Worm (Caenorhabditis elegans): ENCODE results near the gene glod-4.
A peak's percentile ranks its signal among the peaks of the same experiment; 100 is the strongest.

Gene glod-4

ce11 chrIII:4195306-4196008, 42.1 kb downstream of the glod-4 start (continued):
- TF ChIP-seq lim-7 (GFP tag; IDR thresholded peaks at IDR 0.05) (no peak), T20F7.1 (GFP tag; optimal IDR thresholded peaks at IDR 0.05) (peak; percentile 75), lin-15B (tag; optimal IDR thresholded peaks at IDR 0.05) (no peak), ceh-44 (GFP tag; IDR thresholded peaks at IDR 0.05) (no peak), nhr-48 (tag; optimal IDR thresholded peaks at IDR 0.05) (peak; percentile 23), vab-7 (GFP tag; IDR thresholded peaks at IDR 0.05) (no peak), F26F4.8 (GFP tag; conservative IDR thresholded peaks at IDR 0.05) (no peak), hmg-1.1 (GFP tag; IDR thresholded peaks at IDR 0.05) (peak; percentile 52), ZK546.5 (tag; optimal IDR thresholded peaks at IDR 0.05) (no peak), mxl-2 (GFP tag; conservative IDR thresholded peaks at IDR 0.05) (no peak), spr-1 (tag; optimal IDR thresholded peaks at IDR 0.05) (peak; percentile 48), gei-8 (GFP tag; optimal IDR thresholded peaks at IDR 0.05) (peak; percentile 15), set-16 (GFP tag; IDR thresholded peaks at IDR 0.05) (no peak), unc-130 (GFP tag; optimal IDR thresholded peaks at IDR 0.05) (peak; percentile 24), fos-1 (tag; optimal IDR thresholded peaks at IDR 0.05) (no peak), daf-12 (tag; optimal IDR thresholded peaks at IDR 0.05) (no peak), pqm-1 (tag; optimal IDR thresholded peaks at IDR 0.05) (peak; percentile 11), rbr-2 (tag; optimal IDR thresholded peaks at IDR 0.05) (peak; percentile 43), dmd-8 (GFP tag; IDR thresholded peaks at IDR 0.05) (0 out of 2 replicates have a peak, but pooled peaks have one; percentile 36), spr-3 (GFP tag; optimal IDR thresholded peaks at IDR 0.05) (peak; percentile 72), php-3 (GFP tag; IDR thresholded peaks at IDR 0.05) (peak; percentile 36), dmd-6 (GFP tag; IDR thresholded peaks at IDR 0.05) (peak; percentile 30; the same call in 1 of the 2 replicates), hlh-30 (tag; optimal IDR thresholded peaks at IDR 0.05; ENCODE audit: insufficient read depth) (peak; percentile 37), ceh-20 (GFP tag; IDR thresholded peaks at IDR 0.05) (peak; percentile 15; the same call in 1 of the 2 replicates), F10B5.3 (tag; optimal IDR thresholded peaks at IDR 0.05) (peak; percentile 68), nhr-77 (tag; optimal IDR thresholded peaks at IDR 0.05) (no peak)

- peak; percentile 86 for TF ChIP-seq mes-2 (tag; optimal IDR thresholded peaks at IDR 0.05; ENCODE audit: poor library complexity, severe bottlenecking)
- 0 out of 2 replicates have a peak, but pooled peaks have one; percentile 9 for TF ChIP-seq dmd-6 (GFP tag; IDR thresholded peaks at IDR 0.05)
- TF ChIP-seq fkh-10 (GFP tag; optimal IDR thresholded peaks at IDR 0.05) = peak; percentile 12
- TF ChIP-seq mxl-3 (GFP tag; optimal IDR thresholded peaks at IDR 0.05) = peak; percentile 38
- peak; percentile 42 for TF ChIP-seq dpl-1 (GFP tag; optimal IDR thresholded peaks at IDR 0.05)
- peak; percentile 25 for TF ChIP-seq hlh-11 (tag; optimal IDR thresholded peaks at IDR 0.05)
- TF ChIP-seq aha-1 (tag) = peak; percentile 87
- TF ChIP-seq hmg-1.1 (GFP tag; IDR thresholded peaks at IDR 0.05) = peak; percentile 68
- peak in 1 of 2 experiments; percentile 67 for TF ChIP-seq hif-1 (tag; optimal IDR thresholded peaks at IDR 0.05)
- peak; percentile 45 for TF ChIP-seq rbr-2 (tag; optimal IDR thresholded peaks at IDR 0.05)
- peak; percentile 52; the same call in 1 of the 2 replicates for TF ChIP-seq Y48G9A.11 (GFP tag; IDR thresholded peaks at IDR 0.05)
- TF ChIP-seq nhr-6 (tag; optimal IDR thresholded peaks at IDR 0.05) = peak; percentile 45
- TF ChIP-seq daf-19 (GFP tag; conservative IDR thresholded peaks at IDR 0.05) = no peak
- peak; percentile 65 for TF ChIP-seq mep-1 (tag; optimal IDR thresholded peaks at IDR 0.05)
- TF ChIP-seq ceh-44 (GFP tag; IDR thresholded peaks at IDR 0.05) = no peak
- no peak for TF ChIP-seq ZK337.2 (GFP tag; IDR thresholded peaks at IDR 0.05)
- no peak for TF ChIP-seq madf-9 (GFP tag; conservative IDR thresholded peaks at IDR 0.05)
- no peak for TF ChIP-seq dmd-8 (GFP tag; IDR thresholded peaks at IDR 0.05)
- TF ChIP-seq mdl-1 (tag; optimal IDR thresholded peaks at IDR 0.05) = peak; percentile 80 to 91
- TF ChIP-seq unc-130 (GFP tag; optimal IDR thresholded peaks at IDR 0.05) = peak; percentile 45
- TF ChIP-seq hlh-30 (tag; optimal IDR thresholded peaks at IDR 0.05; ENCODE audit: insufficient read depth) = peak; percentile 95
- peak; percentile 49 to 82 for TF ChIP-seq lsy-2 (tag; optimal IDR thresholded peaks at IDR 0.05)
- TF ChIP-seq daf-12 (tag; optimal IDR thresholded peaks at IDR 0.05) = no peak
- TF ChIP-seq lin-38 (GFP tag; IDR thresholded peaks at IDR 0.05) = peak; percentile 30; the same call in 1 of the 2 replicates
Measured at ce11 chrIII:4196301-4196987, 43.0 kb downstream of the glod-4 start.
